Fruit fly (Drosophila melanogaster) whole organism, embryonic: ENCODE results near the gene atl.

Experiments
- BEAF-32 ChIP-seq: fragments of 200-800 bp; sonication (Bioruptor generic); optimal IDR thresholded peaks from 3 replicates; lab custom pipeline; 2017; ENCODE audit warnings: missing biosample characterization, missing genetic modification characterization, mild to moderate bottlenecking, moderate library complexity, missing genetic modification reagents
- CG10147 ChIP-seq: fragments of 200-800 bp; sonication (Bioruptor generic); optimal IDR thresholded peaks from 2 replicates; lab custom pipeline; 2019; ENCODE audit warnings: missing biosample characterization, mild to moderate bottlenecking, missing genetic modification characterization, moderate library complexity
- CG10431 ChIP-seq: fragments of 200-800 bp; sonication (Bioruptor generic); optimal IDR thresholded peaks from 3 replicates; lab custom pipeline; 2018; ENCODE audit warnings: missing biosample characterization, mild to moderate bottlenecking, missing genetic modification characterization
- CG10543 ChIP-seq: fragments of 200-800 bp; sonication (Bioruptor generic); optimal IDR thresholded peaks from 3 replicates; lab custom pipeline; 2017; ENCODE audit warnings: missing biosample characterization, mild to moderate bottlenecking, missing genetic modification characterization, moderate library complexity
- CG11504 ChIP-seq: fragments of 200-800 bp; sonication (Bioruptor generic); optimal IDR thresholded peaks from 3 replicates; lab custom pipeline; 2019; ENCODE audit warnings: missing biosample characterization, mild to moderate bottlenecking, missing genetic modification characterization, moderate library complexity
- CG17612 ChIP-seq: fragments of 200-800 bp; sonication (Bioruptor generic); IDR thresholded peaks from 2 replicates; pipeline ENCODE4 v1.3.6; 2022; ENCODE audit warnings: missing biosample characterization, missing genetic modification characterization
- CG32767 ChIP-seq: fragments of 200-800 bp; sonication (Bioruptor generic); IDR thresholded peaks from 2 replicates; pipeline ENCODE4 v1.3.6; 2022; ENCODE audit warnings: missing biosample characterization, missing genetic modification characterization
- CG33557 ChIP-seq: fragments of 200-800 bp; sonication (Bioruptor generic); optimal IDR thresholded peaks from 2 replicates; lab custom pipeline; 2019; ENCODE audit warnings: missing biosample characterization, mild to moderate bottlenecking, missing genetic modification characterization, moderate library complexity
- CG3838 ChIP-seq: fragments of 200-800 bp; sonication (Bioruptor generic); optimal IDR thresholded peaks from 3 replicates; lab custom pipeline; 2016; ENCODE audit warnings: missing biosample characterization, missing genetic modification characterization
- CG3847 ChIP-seq: fragments of 200-800 bp; sonication (Bioruptor generic); IDR thresholded peaks from 2 replicates; pipeline ENCODE4 v1.3.6; 2022; ENCODE audit warnings: missing biosample characterization, missing genetic modification characterization
- CG5180 ChIP-seq: fragments of 200-800 bp; sonication (Bioruptor generic); optimal IDR thresholded peaks from 3 replicates; lab custom pipeline; 2017; ENCODE audit warnings: missing biosample characterization, missing genetic modification characterization, mild to moderate bottlenecking, moderate library complexity, missing genetic modification reagents
- CG6175 ChIP-seq: fragments of 200-800 bp; sonication (Bioruptor generic); IDR thresholded peaks from 3 replicates; pipeline ENCODE4 v1.3.6; 2022; ENCODE audit warnings: missing biosample characterization, missing genetic modification characterization
- CG6272 ChIP-seq: fragments of 200-800 bp; sonication (Bioruptor generic); IDR thresholded peaks from 2 replicates; pipeline ENCODE4 v1.3.6; 2022; ENCODE audit warnings: missing biosample characterization, missing genetic modification characterization
- CG6765 ChIP-seq: fragments of 200-800 bp; sonication (Bioruptor generic); optimal IDR thresholded peaks from 3 replicates; lab custom pipeline; 2017; ENCODE audit warnings: missing biosample characterization, mild to moderate bottlenecking, missing genetic modification characterization
- CG8290 ChIP-seq, 3 experiments: fragments of 200-800 bp; sonication (Bioruptor generic); optimal IDR thresholded peaks; 2 replicates each; lab custom pipeline; 2016 to 2019; ENCODE audit warnings: missing biosample characterization in 3 of 3, missing genetic modification characterization in 3 of 3, mild to moderate bottlenecking in 2 of 3, moderate library complexity in 1 of 3
- Deaf1 ChIP-seq: fragments of 200-800 bp; optimal IDR thresholded peaks from 3 replicates; lab custom pipeline; 2019; ENCODE audit warnings: missing biosample characterization, mild to moderate bottlenecking, missing genetic modification characterization, moderate library complexity
- E2f1 ChIP-seq: fragments of 200-800 bp; sonication (Bioruptor generic); IDR thresholded peaks from 2 replicates; pipeline ENCODE4 v1.3.6; 2022; ENCODE audit warnings: missing biosample characterization, missing genetic modification characterization
- HLHmδ ChIP-seq: fragments of 200-800 bp; sonication (Bioruptor generic); optimal IDR thresholded peaks from 2 replicates; lab custom pipeline; 2018; ENCODE audit warnings: missing biosample characterization, mild to moderate bottlenecking, missing genetic modification characterization, moderate library complexity
- Hey ChIP-seq: fragments of 200-800 bp; sonication (Bioruptor generic); optimal IDR thresholded peaks from 3 replicates; lab custom pipeline; 2018; ENCODE audit warnings: missing biosample characterization, mild to moderate bottlenecking, missing genetic modification characterization
- Hmr ChIP-seq: fragments of 200-800 bp; sonication (Bioruptor generic); optimal IDR thresholded peaks from 3 replicates; lab custom pipeline; 2017; ENCODE audit warnings: mild to moderate bottlenecking, missing biosample characterization, missing genetic modification reagents, missing genetic modification characterization
- Hr78 ChIP-seq, 2 experiments: fragments of 200-800 bp in 1 of 2; fragments of >200 bp in 1 of 2; sonication (Bioruptor generic) in 1 of 2; optimal IDR thresholded peaks; 2 replicates each; lab custom pipeline; 2017 to 2019; ENCODE audit warnings: missing biosample characterization in 2 of 2, missing genetic modification characterization in 2 of 2, mild to moderate bottlenecking in 1 of 2, moderate library complexity in 1 of 2
- MESR4 ChIP-seq: fragments of 200-800 bp; sonication (Bioruptor generic); optimal IDR thresholded peaks from 2 replicates; lab custom pipeline; 2018; ENCODE audit warnings: missing biosample characterization, mild to moderate bottlenecking, missing genetic modification characterization, moderate library complexity
- Mad ChIP-seq: fragments of 200-800 bp; sonication (Bioruptor generic); optimal IDR thresholded peaks from 2 replicates; lab custom pipeline; 2016; ENCODE audit warnings: missing biosample characterization, missing genetic modification characterization
- Meics ChIP-seq: fragments of 200-800 bp; sonication (Bioruptor generic); optimal IDR thresholded peaks from 2 replicates; lab custom pipeline; 2017; ENCODE audit warnings: missing biosample characterization, mild to moderate bottlenecking, missing genetic modification characterization
- Mes4 ChIP-seq: fragments of 200-800 bp; sonication (Bioruptor generic); optimal IDR thresholded peaks from 2 replicates; lab custom pipeline; 2016; ENCODE audit warnings: missing biosample characterization, missing genetic modification characterization
- NC2β ChIP-seq: fragments of 200-800 bp; sonication (Bioruptor generic); optimal IDR thresholded peaks from 2 replicates; lab custom pipeline; 2016; ENCODE audit warnings: missing biosample characterization, missing genetic modification characterization
- Pdp1 ChIP-seq, 2 experiments: fragments of 200-800 bp; sonication (Bioruptor generic); optimal IDR thresholded peaks; 3 replicates each; lab custom pipeline; 2016; ENCODE audit warnings: missing biosample characterization in 2 of 2, missing genetic modification characterization in 2 of 2, mild to moderate bottlenecking in 1 of 2, moderate library complexity in 1 of 2
- Side ChIP-seq: fragments of 200-800 bp; sonication (Bioruptor generic); optimal IDR thresholded peaks from 2 replicates; lab custom pipeline; 2016; ENCODE audit warnings: missing biosample characterization, missing genetic modification characterization
- Spps ChIP-seq: fragments of 200-800 bp; sonication (Bioruptor generic); optimal IDR thresholded peaks from 2 replicates; lab custom pipeline; 2018; ENCODE audit warnings: missing biosample characterization, mild to moderate bottlenecking, missing genetic modification characterization
- Stat92E ChIP-seq, 3 experiments: fragments of >200 bp in 2 of 3; fragments of 200-800 bp in 1 of 3; sonication (Bioruptor generic) in 1 of 3; optimal IDR thresholded peaks; 2 replicates each; lab custom pipeline; 2017 to 2019; ENCODE audit warnings: missing biosample characterization in 3 of 3, missing genetic modification characterization in 3 of 3, mild to moderate bottlenecking in 1 of 3, moderate library complexity in 1 of 3
- Vsx1 ChIP-seq: fragments of 200-800 bp; sonication (Bioruptor generic); optimal IDR thresholded peaks from 2 replicates; lab custom pipeline; 2017; ENCODE audit warnings: missing biosample characterization, mild to moderate bottlenecking, missing genetic modification characterization, missing genetic modification reagents
- bsh ChIP-seq, 2 experiments: fragments of 200-800 bp; sonication (Bioruptor generic); optimal IDR thresholded peaks; 2 replicates each; lab custom pipeline; 2017 to 2018; ENCODE audit warnings: mild to moderate bottlenecking in 2 of 2, missing biosample characterization in 2 of 2, missing genetic modification characterization in 2 of 2, moderate library complexity in 1 of 2
- crp ChIP-seq, 2 experiments: fragments of 200-800 bp; sonication (Bioruptor generic); optimal IDR thresholded peaks; 2 replicates in 1 of 2; 3 replicates in 1 of 2; lab custom pipeline; 2017; ENCODE audit warnings: missing biosample characterization in 2 of 2, missing genetic modification characterization in 2 of 2, mild to moderate bottlenecking in 1 of 2, moderate library complexity in 1 of 2
- da ChIP-seq: fragments of 200-800 bp; sonication (Bioruptor generic); optimal IDR thresholded peaks from 2 replicates; lab custom pipeline; 2016; ENCODE audit warnings: missing biosample characterization, missing genetic modification characterization
- dpn ChIP-seq, 2 experiments: fragments of 200-800 bp; sonication (Bioruptor generic); optimal IDR thresholded peaks; 3 replicates each; lab custom pipeline; 2016; ENCODE audit warnings: missing biosample characterization in 2 of 2, missing genetic modification characterization in 2 of 2
- exex ChIP-seq: fragments of 200-800 bp; sonication (Bioruptor generic); optimal IDR thresholded peaks from 4 replicates; lab custom pipeline; 2018; ENCODE audit warnings: missing biosample characterization, mild to moderate bottlenecking, missing genetic modification characterization, moderate library complexity
- inv ChIP-seq: fragments of 200-800 bp; sonication (Bioruptor generic); IDR thresholded peaks from 2 replicates; pipeline ENCODE4 v1.3.6; 2022; ENCODE audit warnings: missing biosample characterization, missing genetic modification characterization; ENCODE audit not compliant: partially characterized antibody
- lab ChIP-seq: fragments of 200-800 bp; sonication (Bioruptor generic); optimal IDR thresholded peaks from 3 replicates; lab custom pipeline; 2017; ENCODE audit warnings: missing biosample characterization, missing genetic modification characterization, mild to moderate bottlenecking, moderate library complexity, missing genetic modification reagents
- luna ChIP-seq: fragments of 200-800 bp; sonication (Bioruptor generic); optimal IDR thresholded peaks from 2 replicates; lab custom pipeline; 2016; ENCODE audit warnings: missing biosample characterization, missing genetic modification characterization
- nau ChIP-seq: fragments of 200-800 bp; sonication (Bioruptor generic); optimal IDR thresholded peaks from 3 replicates; lab custom pipeline; 2017; ENCODE audit warnings: missing biosample characterization, mild to moderate bottlenecking, missing genetic modification characterization, missing genetic modification reagents
- oc ChIP-seq: fragments of 200-800 bp; sonication (Bioruptor generic); optimal IDR thresholded peaks from 2 replicates; lab custom pipeline; 2018; ENCODE audit warnings: missing biosample characterization, mild to moderate bottlenecking, missing genetic modification characterization, moderate library complexity
- pb ChIP-seq: fragments of 200-800 bp; sonication (Bioruptor generic); optimal IDR thresholded peaks from 3 replicates; lab custom pipeline; 2016; ENCODE audit warnings: missing biosample characterization, missing genetic modification characterization
- shn ChIP-seq: fragments of 200-800 bp; sonication (Bioruptor generic); optimal IDR thresholded peaks from 3 replicates; lab custom pipeline; 2016; ENCODE audit warnings: missing biosample characterization, missing genetic modification characterization
- sisA ChIP-seq: fragments of 200-800 bp; sonication (Bioruptor generic); IDR thresholded peaks from 2 replicates; pipeline ENCODE4 v1.3.6; 2022; ENCODE audit warnings: missing biosample characterization, missing genetic modification characterization
- vfl ChIP-seq: fragments of 200-800 bp; sonication (Bioruptor generic); optimal IDR thresholded peaks from 2 replicates; lab custom pipeline; 2016; ENCODE audit warnings: missing biosample characterization, missing genetic modification characterization
- zf30C ChIP-seq: fragments of 200-800 bp; sonication (Bioruptor generic); optimal IDR thresholded peaks from 3 replicates; lab custom pipeline; 2018; ENCODE audit warnings: missing biosample characterization, mild to moderate bottlenecking, missing genetic modification characterization
- zfh1 ChIP-seq: fragments of 200-800 bp; sonication (Bioruptor generic); IDR thresholded peaks from 3 replicates; pipeline ENCODE4 v1.3.6; 2022; ENCODE audit warnings: missing biosample characterization, missing genetic modification characterization

The atl gene

DNA sequence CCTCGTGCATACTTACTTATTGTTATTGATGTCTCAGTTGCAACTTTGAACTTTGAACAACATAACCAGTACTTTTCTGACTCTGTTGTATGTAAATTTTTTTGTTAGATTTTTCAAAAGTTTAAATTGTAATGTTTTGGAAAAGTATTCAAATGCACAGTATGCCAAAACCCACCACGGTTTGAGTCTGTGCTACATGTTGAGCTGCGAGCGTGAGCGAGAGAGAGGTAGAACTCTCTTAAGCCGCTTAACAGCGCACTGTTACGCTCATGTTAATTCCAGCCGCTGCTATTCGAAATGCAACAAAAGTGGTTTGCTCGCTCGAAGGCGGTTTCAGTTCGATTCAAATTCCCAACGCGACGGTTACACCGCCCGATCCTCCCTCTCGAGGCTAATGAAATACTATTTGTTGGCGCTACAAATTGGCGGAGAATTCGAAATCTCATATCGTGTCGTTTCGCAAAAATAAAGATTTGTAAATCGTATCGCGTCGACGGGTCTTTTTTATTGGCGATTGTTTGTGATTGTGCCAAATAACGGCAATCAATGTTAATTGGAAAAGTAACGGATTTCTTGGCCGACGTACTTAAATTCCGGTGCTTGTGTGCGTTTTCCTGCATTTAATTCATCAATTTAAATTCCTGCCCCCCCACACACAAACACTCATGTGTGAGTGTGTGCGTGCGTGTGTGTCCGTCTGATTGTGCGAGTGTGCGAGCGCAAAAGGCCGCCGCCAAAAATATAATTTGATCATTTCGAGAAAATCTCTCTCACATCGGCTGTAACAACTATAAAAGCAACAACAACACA is 36.4 kb upstream of the atl start:
- TF ChIP-seq HLHmδ (peak; percentile 35), CG6765 (GFP tag; lab: Kevin White, UChicago) (peak; percentile 29), exex (tag; lab: Kevin White, UChicago) (no peak), Mes4 (GFP tag; lab: Kevin White, UChicago) (no peak), sisA (GFP tag; lab: Robert Waterston, UW) (no peak), Pdp1 (GFP tag; optimal IDR thresholded peaks at IDR 0.05; lab: Kevin White, UChicago) (peak in 1 of 2 experiments; percentile 9), MESR4 (GFP tag; lab: Kevin White, UChicago) (no peak), Hey (no peak), Spps (tag; lab: Kevin White, UChicago) (no peak), vfl (no peak), Stat92E (GFP tag; optimal IDR thresholded peaks at IDR 0.05; lab: Kevin White, UChicago) (no peak), Deaf1 (tag; lab: Kevin White, UChicago) (peak; percentile 20), crp (GFP tag; optimal IDR thresholded peaks at IDR 0.05; lab: Kevin White, UChicago) (peak in 1 of 2 experiments; percentile 31), Meics (GFP tag; lab: Kevin White, UChicago) (peak; percentile 26), CG10543 (peak; percentile 12), zf30C (peak; percentile 17), shn (GFP tag; lab: Kevin White, UChicago) (no peak), inv (GFP tag; lab: Robert Waterston, UW) (no peak), CG3838 (no peak), nau (GFP tag; lab: Kevin White, UChicago) (peak; percentile 42), CG8290 (GFP tag; optimal IDR thresholded peaks at IDR 0.05; lab: Kevin White, UChicago) (no peak), CG8290 (tag; optimal IDR thresholded peaks at IDR 0.05; lab: Kevin White, UChicago) (peak in 1 of 2 experiments; percentile 75), oc (peak; percentile 24), CG32767 (GFP tag; lab: Robert Waterston, UW) (no peak), CG6272 (GFP tag; lab: Robert Waterston, UW) (no peak), zfh1 (GFP tag; lab: Robert Waterston, UW) (no peak), NC2β (peak; percentile 29), pb (GFP tag; lab: Kevin White, UChicago) (no peak), CG11504 (peak; percentile 17), bsh (GFP tag; optimal IDR thresholded peaks at IDR 0.05; lab: Kevin White, UChicago) (no peak), Vsx1 (GFP tag; lab: Kevin White, UChicago) (peak; percentile 34), Mad (GFP tag; lab: Kevin White, UChicago) (no peak), CG5180 (GFP tag; lab: Kevin White, UChicago) (peak; percentile 97), Hmr (GFP tag; lab: Kevin White, UChicago) (peak; percentile 46), Side (GFP tag; lab: Kevin White, UChicago) (peak; percentile 5), Hr78 (GFP tag; optimal IDR thresholded peaks at IDR 0.05; lab: Kevin White, UChicago) (peak in 1 of 2 experiments; percentile 23), CG6175 (GFP tag; lab: Robert Waterston, UW) (no peak), lab (peak; percentile 6), CG10147 (GFP tag; lab: Kevin White, UChicago) (no peak), CG3847 (GFP tag; lab: Robert Waterston, UW) (no peak), CG33557 (no peak), luna (no peak), CG17612 (no peak), dpn (GFP tag; optimal IDR thresholded peaks at IDR 0.05; lab: Kevin White, UChicago) (no peak), CG10431 (GFP tag; lab: Kevin White, UChicago) (peak; percentile 20), BEAF-32 (GFP tag; lab: Kevin White, UChicago) (peak; percentile 3), E2f1 (GFP tag; lab: Robert Waterston, UW) (no peak), da (GFP tag; lab: Kevin White, UChicago) (no peak)
